Fruit fly (Drosophila melanogaster): ENCODE data around the gene CG43089.

DNA sequence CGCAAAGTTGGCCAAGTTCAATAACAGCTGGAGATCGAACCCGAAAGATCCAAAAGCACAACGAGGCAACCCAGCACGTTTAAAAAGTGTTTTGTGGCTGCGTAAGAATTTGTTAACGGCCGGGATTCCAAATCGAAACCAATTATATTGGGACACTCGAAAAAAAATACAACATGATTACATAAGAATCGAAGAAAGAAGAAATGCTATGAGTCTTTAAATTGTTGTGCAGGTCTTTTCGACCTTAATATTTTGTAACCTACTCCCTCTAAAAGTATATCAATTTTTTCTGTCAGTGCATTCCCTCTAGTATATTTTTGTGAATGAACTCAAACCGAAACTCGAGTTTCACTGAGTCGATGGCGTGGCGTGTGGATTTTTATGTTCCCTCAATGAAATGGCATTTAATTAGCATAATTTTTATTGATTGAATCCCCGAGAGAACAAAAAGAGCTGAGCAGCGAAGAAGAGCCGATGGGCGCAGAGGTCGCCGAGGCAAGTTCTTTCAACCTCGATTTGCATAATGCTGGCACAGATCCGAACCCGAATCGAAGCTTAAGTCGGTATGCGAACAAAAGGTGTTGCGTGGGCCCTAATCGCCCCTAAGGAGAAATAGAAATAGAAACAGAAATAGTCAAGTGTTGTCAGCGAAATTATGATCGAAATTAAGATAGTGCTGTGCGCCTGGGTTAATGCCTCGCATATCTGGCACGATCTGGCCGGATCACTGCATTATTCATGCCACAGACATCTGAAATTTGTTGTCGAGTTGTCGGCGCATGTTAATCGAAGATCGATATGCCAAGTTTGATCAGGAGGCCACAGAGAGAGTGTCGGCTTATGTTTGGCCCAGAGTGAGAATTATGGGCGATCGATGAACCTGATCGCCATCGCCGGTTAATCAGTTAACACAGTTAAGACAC is 48.3 kb upstream of the CG43089 start:
- TF ChIP-seq cic (GFP tag; optimal IDR thresholded peaks at IDR 0.05), result no peak
- no peak for TF ChIP-seq pad (GFP tag; optimal IDR thresholded peaks at IDR 0.05)
- no peak for TF ChIP-seq bab1 (GFP tag; optimal IDR thresholded peaks at IDR 0.05)
- TF ChIP-seq Crg-1 (GFP tag; optimal IDR thresholded peaks at IDR 0.05), result no peak
- no peak for TF ChIP-seq CG12768 (GFP tag; optimal IDR thresholded peaks at IDR 0.05)
- TF ChIP-seq tj (GFP tag; optimal IDR thresholded peaks at IDR 0.05), result no peak
- TF ChIP-seq CG33017 (tag; optimal IDR thresholded peaks at IDR 0.05), result no peak
- no peak for TF ChIP-seq Mnt (GFP tag; optimal IDR thresholded peaks at IDR 0.05)

All from whole organism, adult.